Fruit fly (Drosophila melanogaster) whole organism, pupa: ENCODE measurements around the gene Orco.

Experiments used
- CG8301 ChIP-seq: fragments of 200-800 bp; sonication (Bioruptor generic); optimal IDR thresholded peaks from 2 replicates; lab custom pipeline; 2018; ENCODE audit warnings: missing biosample characterization, mild to moderate bottlenecking, missing genetic modification characterization
- EcR ChIP-seq: fragments of 200-800 bp; sonication (Bioruptor generic); optimal IDR thresholded peaks from 3 replicates; lab custom pipeline; 2019; ENCODE audit warnings: missing biosample characterization, missing genetic modification characterization, mild to moderate bottlenecking, moderate library complexity, missing genetic modification reagents
- gl ChIP-seq: fragments of 200-800 bp; sonication (Bioruptor generic); optimal IDR thresholded peaks from 2 replicates; lab custom pipeline; 2018; ENCODE audit warnings: missing biosample characterization, mild to moderate bottlenecking, missing genetic modification characterization

DNA sequence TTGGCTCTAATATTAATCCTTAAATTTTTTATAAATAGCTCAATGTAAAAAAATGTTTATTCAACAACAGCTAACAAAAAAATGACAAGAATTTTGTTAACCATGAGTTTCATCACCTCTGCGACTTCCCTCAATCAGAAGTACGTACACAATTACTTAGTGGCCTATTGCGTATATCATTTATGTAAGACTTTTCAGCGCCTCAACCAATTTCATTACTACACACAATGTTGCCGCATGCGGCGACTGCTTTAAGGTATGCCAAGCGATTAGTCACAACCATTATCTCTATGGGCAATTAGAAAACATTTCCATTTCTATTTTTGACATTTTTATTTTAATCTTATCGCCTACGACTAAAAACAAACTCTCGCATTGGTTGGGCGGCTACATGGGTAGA is 46.4 kb upstream of the Orco start:
- TF ChIP-seq EcR, result no peak
- no peak for TF ChIP-seq gl (tag; lab: Kevin White, UChicago)
- no peak for TF ChIP-seq CG8301 (tag; lab: Kevin White, UChicago)
